Fruit fly (Drosophila melanogaster) Kc167 (cell line): ENCODE data around the gene Cln7.

Experiments used
- Sin3A ChIP-seq: fragments of >200 bp; optimal IDR thresholded peaks from 2 replicates; lab custom pipeline; 2018; ENCODE audit warnings: missing external identifiers
- insv ChIP-seq: fragments of >200 bp; optimal IDR thresholded peaks from 3 replicates; lab custom pipeline; 2018; ENCODE audit warnings: missing external identifiers
- psq ChIP-seq: fragments of >200 bp; optimal IDR thresholded peaks from 2 replicates; lab custom pipeline; 2017; ENCODE audit warnings: missing external identifiers
- ttk ChIP-seq: sonication (Bioruptor generic); optimal IDR thresholded peaks from 2 replicates; lab custom pipeline; 2017; ENCODE audit warnings: missing external identifiers

DNA sequence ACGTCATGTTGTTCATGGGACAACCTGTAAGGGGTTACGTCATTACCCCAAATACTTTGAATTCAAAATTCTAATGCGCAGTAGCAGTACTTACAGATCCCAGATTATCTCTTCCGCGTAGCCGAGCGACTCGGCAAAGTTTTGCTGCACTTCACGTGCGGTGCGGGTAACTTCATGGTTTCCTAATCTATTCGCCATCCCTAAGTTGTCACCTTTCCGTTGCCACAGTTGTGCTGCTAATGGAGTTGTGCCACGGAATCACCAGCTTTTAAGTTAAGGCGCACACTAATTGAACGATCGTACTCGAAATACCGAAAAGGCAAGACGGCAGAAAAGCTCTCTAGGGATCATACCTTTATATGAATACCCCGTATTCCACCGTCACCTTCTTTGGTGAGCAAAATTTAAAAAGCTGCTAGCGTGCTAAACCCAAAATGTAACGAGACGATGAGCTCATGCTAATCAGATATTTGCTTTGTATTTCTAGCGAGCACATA lies 14.9 kb upstream of the Cln7 start, which contains the start of gene pst:
- TF ChIP-seq insv (lab: Kevin White, UChicago) = no peak
- no peak for TF ChIP-seq Sin3A (lab: Kevin White, UChicago)
- no peak for TF ChIP-seq psq (lab: Kevin White, UChicago)
- TF ChIP-seq ttk (lab: Kevin White, UChicago) = no peak
